Worm (Caenorhabditis elegans) whole organism, L2 larva: ENCODE data around the gene C54D2.6.

ENCODE experiments used
- F13H6.1 ChIP-seq: sonication (generic microtip); optimal IDR thresholded peaks from 2 replicates; lab custom pipeline; 2016; ENCODE audit warnings: missing genetic modification characterization, missing compliant biosample characterization
- aly-2 ChIP-seq: fragments of 150-350 bp; optimal IDR thresholded peaks from 2 replicates; lab custom pipeline; 2014; ENCODE audit warnings: missing biosample characterization, missing genetic modification characterization
- gmeb-1 ChIP-seq: fragments of 150-350 bp; optimal IDR thresholded peaks from 2 replicates; lab custom pipeline; 2014; ENCODE audit warnings: missing biosample characterization, missing genetic modification characterization
- lin-39 ChIP-seq: fragments of 150-350 bp; optimal IDR thresholded peaks from 2 replicates; lab custom pipeline; 2014; ENCODE audit warnings: missing biosample characterization, missing genetic modification reagents, missing genetic modification characterization
- nhr-12 ChIP-seq: fragments of 150-350 bp; optimal IDR thresholded peaks from 2 replicates; lab custom pipeline; 2014; ENCODE audit warnings: missing biosample characterization, missing genetic modification characterization
- nhr-77 ChIP-seq: fragments of 150-350 bp; optimal IDR thresholded peaks from 2 replicates; lab custom pipeline; 2014; ENCODE audit warnings: missing biosample characterization, missing genetic modification characterization
- unc-62 ChIP-seq: fragments of 150-350 bp; optimal IDR thresholded peaks from 2 replicates; lab custom pipeline; 2014; ENCODE audit warnings: missing biosample characterization, missing genetic modification reagents, missing genetic modification characterization

ce11 chrX:7875854-7876253 lies 28.5 kb upstream of the C54D2.6 start, which contains the start of gene cca-1:
- TF ChIP-seq aly-2: no peak
- TF ChIP-seq nhr-12 (tag; lab: Kevin White, UChicago): no peak
- no peak for TF ChIP-seq gmeb-1 (tag; lab: Kevin White, UChicago)
- no peak for TF ChIP-seq unc-62
- no peak for TF ChIP-seq nhr-77 (tag; lab: Kevin White, UChicago)
- TF ChIP-seq F13H6.1 (tag; lab: Kevin White, UChicago): no peak
- no peak for TF ChIP-seq lin-39
